Worm (Caenorhabditis elegans) whole organism, midembryonic: ENCODE data around the gene pitr-4.

Experiments used
- T22C8.4 ChIP-seq: fragments of 200-800 bp; sonication (Bioruptor generic); IDR thresholded peaks from 2 replicates; pipeline ENCODE4 v1.3.6; 2022; ENCODE audit warnings: missing genetic modification characterization, missing compliant biosample characterization
- tab-1 ChIP-seq: fragments of 200-800 bp; sonication (Bioruptor generic); IDR thresholded peaks from 2 replicates; pipeline ENCODE4 v1.3.6; 2022; ENCODE audit warnings: missing genetic modification characterization, missing compliant biosample characterization

ce11 chrV:9632348-9632747 is 29.1 kb downstream of the pitr-4 start:
- TF ChIP-seq T22C8.4 (GFP tag; lab: Robert Waterston, UW) (no peak), tab-1 (GFP tag; lab: Robert Waterston, UW) (no peak)
